Worm (Caenorhabditis elegans) whole organism, mixed stage, embryonic: ENCODE results near the gene VF13D12L.3.

Experiments
- M03D4.4 ChIP-seq: sonication (generic microtip); optimal IDR thresholded peaks from 2 replicates; lab custom pipeline; 2017; ENCODE audit warnings: mild to moderate bottlenecking, missing genetic modification characterization, missing compliant biosample characterization
- bed-3 ChIP-seq: fragments of 200-800 bp; sonication (Bioruptor generic); optimal IDR thresholded peaks from 3 replicates; lab custom pipeline; 2018; ENCODE audit warnings: mild to moderate bottlenecking, missing genetic modification characterization, moderate library complexity, missing compliant biosample characterization
- blmp-1 ChIP-seq: fragments of 150-350 bp; optimal IDR thresholded peaks from 2 replicates; lab custom pipeline; 2014; ENCODE audit warnings: missing biosample characterization, missing genetic modification characterization
- ceh-39 ChIP-seq: fragments of 150-350 bp; optimal IDR thresholded peaks from 2 replicates; lab custom pipeline; 2014; ENCODE audit warnings: missing biosample characterization, missing genetic modification characterization
- ceh-43 ChIP-seq: fragments of 200-800 bp; sonication (Bioruptor generic); optimal IDR thresholded peaks from 2 replicates; lab custom pipeline; 2018; ENCODE audit warnings: mild to moderate bottlenecking, missing genetic modification characterization, moderate library complexity, missing compliant biosample characterization
- ceh-83 ChIP-seq: fragments of 200-800 bp; sonication (Bioruptor generic); optimal IDR thresholded peaks from 2 replicates; lab custom pipeline; 2018; ENCODE audit warnings: mild to moderate bottlenecking, missing genetic modification characterization, missing compliant biosample characterization
- ces-1 ChIP-seq: fragments of 150-350 bp; optimal IDR thresholded peaks from 2 replicates; lab custom pipeline; 2014; ENCODE audit warnings: missing biosample characterization, missing genetic modification reagents, missing genetic modification characterization
- cnd-1 ChIP-seq: fragments of 200-800 bp; sonication (Bioruptor generic); optimal IDR thresholded peaks from 2 replicates; lab custom pipeline; 2018; ENCODE audit warnings: mild to moderate bottlenecking, missing genetic modification characterization, missing compliant biosample characterization
- drap-1 ChIP-seq: fragments of 200-800 bp; sonication (Bioruptor generic); optimal IDR thresholded peaks from 3 replicates; lab custom pipeline; 2018; ENCODE audit warnings: mild to moderate bottlenecking, missing genetic modification characterization, missing compliant biosample characterization
- elt-1 ChIP-seq: sonication (generic microtip); optimal IDR thresholded peaks from 2 replicates; lab custom pipeline; 2017; ENCODE audit warnings: missing genetic modification characterization, mild to moderate bottlenecking, missing compliant biosample characterization, antibody characterized with exemption, moderate library complexity, borderline replicate concordance; ENCODE audit not compliant: insufficient read depth
- elt-3 ChIP-seq: fragments of 150-350 bp; optimal IDR thresholded peaks from 2 replicates; lab custom pipeline; 2014; ENCODE audit warnings: missing biosample characterization, missing genetic modification characterization
- ham-2 ChIP-seq: fragments of 200-800 bp; sonication (Bioruptor generic); optimal IDR thresholded peaks from 2 replicates; lab custom pipeline; 2018; ENCODE audit warnings: mild to moderate bottlenecking, missing genetic modification characterization, missing compliant biosample characterization
- hlh-1 ChIP-seq: fragments of 150-350 bp; optimal IDR thresholded peaks from 2 replicates; lab custom pipeline; 2014; ENCODE audit warnings: missing biosample characterization, missing genetic modification reagents, missing genetic modification characterization
- lin-13 ChIP-seq: fragments of 150-350 bp; optimal IDR thresholded peaks from 2 replicates; lab custom pipeline; 2014; ENCODE audit warnings: missing biosample characterization, missing genetic modification characterization
- lin-32 ChIP-seq: fragments of 200-800 bp; sonication (Bioruptor generic); optimal IDR thresholded peaks from 2 replicates; lab custom pipeline; 2018; ENCODE audit warnings: mild to moderate bottlenecking, missing genetic modification characterization, missing compliant biosample characterization
- lsy-2 ChIP-seq: fragments of 150-350 bp; optimal IDR thresholded peaks from 2 replicates; lab custom pipeline; 2014; ENCODE audit warnings: missing biosample characterization, missing genetic modification characterization
- mab-5 ChIP-seq: fragments of 150-350 bp; optimal IDR thresholded peaks from 2 replicates; lab custom pipeline; 2014; ENCODE audit warnings: missing biosample characterization, missing genetic modification characterization
- mep-1 ChIP-seq: fragments of 150-350 bp; optimal IDR thresholded peaks from 2 replicates; lab custom pipeline; 2017; ENCODE audit warnings: missing biosample characterization, missing genetic modification reagents, missing genetic modification characterization, inconsistent platforms
- mls-2 ChIP-seq: sonication (generic microtip); optimal IDR thresholded peaks from 2 replicates; lab custom pipeline; 2016; ENCODE audit warnings: mild to moderate bottlenecking, missing genetic modification characterization, moderate library complexity, missing compliant biosample characterization
- nhr-12 ChIP-seq: fragments of 150-350 bp; optimal IDR thresholded peaks from 2 replicates; lab custom pipeline; 2014; ENCODE audit warnings: missing biosample characterization, missing genetic modification characterization
- nhr-2 ChIP-seq: fragments of 150-350 bp; optimal IDR thresholded peaks from 2 replicates; lab custom pipeline; 2014; ENCODE audit warnings: missing biosample characterization, missing genetic modification characterization
- nhr-237 ChIP-seq: fragments of 150-350 bp; optimal IDR thresholded peaks from 2 replicates; lab custom pipeline; 2014; ENCODE audit warnings: missing biosample characterization, missing genetic modification characterization
- nhr-76 ChIP-seq: sonication (generic microtip); optimal IDR thresholded peaks from 2 replicates; lab custom pipeline; 2017; ENCODE audit warnings: missing biosample characterization, missing genetic modification characterization
- pha-4 ChIP-seq: fragments of 150-350 bp; optimal IDR thresholded peaks from 2 replicates; lab custom pipeline; 2018; ENCODE audit warnings: missing biosample characterization, missing genetic modification reagents, missing genetic modification characterization
- sem-2 ChIP-seq: fragments of 200-800 bp; sonication (Bioruptor generic); optimal IDR thresholded peaks from 2 replicates; lab custom pipeline; 2018; ENCODE audit warnings: mild to moderate bottlenecking, missing genetic modification characterization, missing compliant biosample characterization
- sptf-1 ChIP-seq: sonication (generic microtip); optimal IDR thresholded peaks from 2 replicates; lab custom pipeline; 2017; ENCODE audit warnings: mild to moderate bottlenecking, missing genetic modification characterization, moderate library complexity, missing compliant biosample characterization
- tbx-8 ChIP-seq: fragments of 200-800 bp; sonication (Bioruptor generic); optimal IDR thresholded peaks from 2 replicates; lab custom pipeline; 2018; ENCODE audit warnings: mild to moderate bottlenecking, missing genetic modification characterization, moderate library complexity, missing compliant biosample characterization
- unc-120 ChIP-seq: sonication (generic microtip); optimal IDR thresholded peaks from 2 replicates; lab custom pipeline; 2017; ENCODE audit warnings: missing genetic modification characterization, missing compliant biosample characterization; ENCODE audit not compliant: poor library complexity, severe bottlenecking
- unc-62 ChIP-seq: fragments of 150-350 bp; optimal IDR thresholded peaks from 2 replicates; lab custom pipeline; 2014; ENCODE audit warnings: missing biosample characterization, missing genetic modification reagents, missing genetic modification characterization
- ztf-11 ChIP-seq: fragments of 150-350 bp; optimal IDR thresholded peaks from 2 replicates; lab custom pipeline; 2014; ENCODE audit warnings: missing biosample characterization, missing genetic modification characterization

Gene VF13D12L.3

ce11 chrII:11753186-11753585, 47.4 kb downstream of the VF13D12L.3 start:
- peak; percentile 71 for TF ChIP-seq ces-1 (GFP tag; lab: Kevin White, UChicago)
- no peak for TF ChIP-seq elt-1 (tag; lab: Kevin White, UChicago)
- no peak for TF ChIP-seq mab-5 (tag; lab: Kevin White, UChicago)

DNA sequence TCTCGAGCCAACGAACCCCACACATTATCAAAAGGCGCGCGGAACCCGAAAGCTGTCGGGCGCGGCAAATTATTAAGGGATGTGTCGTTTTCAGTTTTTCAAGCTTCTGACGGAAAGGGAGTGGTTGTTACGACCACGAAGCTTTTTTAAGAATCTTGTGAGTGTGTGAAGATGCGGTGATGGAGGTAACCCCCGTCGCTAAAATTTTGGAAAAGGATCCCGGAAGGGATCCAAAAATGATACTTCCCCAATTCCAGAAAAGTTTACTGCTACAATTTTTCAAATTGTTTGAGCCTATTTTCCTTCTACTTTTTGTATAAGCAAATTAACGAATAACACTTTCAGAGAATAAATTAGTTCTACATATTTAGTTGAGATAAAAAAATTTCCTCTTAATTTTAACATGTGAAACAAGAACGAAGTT, 50.9 kb downstream of the VF13D12L.3 start:
- no peak for TF ChIP-seq cnd-1
- peak; percentile 43 for TF ChIP-seq ces-1 (GFP tag; lab: Kevin White, UChicago)
- no peak for TF ChIP-seq M03D4.4
- peak; percentile 59 for TF ChIP-seq nhr-2 (tag; lab: Kevin White, UChicago)

- TF ChIP-seq M03D4.4 (peak; percentile 60), ces-1 (GFP tag; lab: Kevin White, UChicago) (peak; percentile 88), ceh-83 (GFP tag; lab: Kevin White, UChicago) (peak; percentile 76), hlh-1 (tag; lab: Kevin White, UChicago) (peak; percentile 93), ceh-39 (peak; percentile 88), tbx-8 (GFP tag; lab: Kevin White, UChicago) (peak; percentile 67), unc-62 (peak; percentile 71), nhr-2 (tag; lab: Kevin White, UChicago) (peak; percentile 73), sptf-1 (peak; percentile 90), mls-2 (tag; lab: Kevin White, UChicago) (peak; percentile 93), pha-4 (peak; percentile 54), lsy-2 (tag; lab: Kevin White, UChicago) (peak; percentile 47), ham-2 (GFP tag; lab: Kevin White, UChicago) (peak; percentile 19), unc-120 (tag; lab: Kevin White, UChicago) (peak; percentile 77), lin-13 (tag; lab: Kevin White, UChicago) (peak; percentile 94), ztf-11 (tag; lab: Kevin White, UChicago) (peak; percentile 56), nhr-12 (tag; lab: Kevin White, UChicago) (peak; percentile 21), blmp-1 (tag; lab: Kevin White, UChicago) (peak; percentile 26), mab-5 (tag; lab: Kevin White, UChicago) (peak; percentile 30), mep-1 (tag; lab: Kevin White, UChicago) (peak; percentile 83), lin-32 (peak; percentile 97), cnd-1 (peak; percentile 92), drap-1 (peak; percentile 56), nhr-237 (peak; percentile 83), elt-3 (tag; lab: Kevin White, UChicago) (peak; percentile 24), ceh-43 (GFP tag; lab: Kevin White, UChicago) (peak; percentile 70), sem-2 (GFP tag; lab: Kevin White, UChicago) (peak; percentile 59), bed-3 (GFP tag; lab: Kevin White, UChicago) (peak; percentile 62)
Observed at ce11 chrII:11759277-11759676, 53.5 kb downstream of the VF13D12L.3 start, which contains the start of the genes F44E5.4 and F44E5.5. TSS of gene F44E5.4 (minus strand) at chrII:11759311. TSS of gene F44E5.5 (plus strand) at chrII:11759662.

DNA sequence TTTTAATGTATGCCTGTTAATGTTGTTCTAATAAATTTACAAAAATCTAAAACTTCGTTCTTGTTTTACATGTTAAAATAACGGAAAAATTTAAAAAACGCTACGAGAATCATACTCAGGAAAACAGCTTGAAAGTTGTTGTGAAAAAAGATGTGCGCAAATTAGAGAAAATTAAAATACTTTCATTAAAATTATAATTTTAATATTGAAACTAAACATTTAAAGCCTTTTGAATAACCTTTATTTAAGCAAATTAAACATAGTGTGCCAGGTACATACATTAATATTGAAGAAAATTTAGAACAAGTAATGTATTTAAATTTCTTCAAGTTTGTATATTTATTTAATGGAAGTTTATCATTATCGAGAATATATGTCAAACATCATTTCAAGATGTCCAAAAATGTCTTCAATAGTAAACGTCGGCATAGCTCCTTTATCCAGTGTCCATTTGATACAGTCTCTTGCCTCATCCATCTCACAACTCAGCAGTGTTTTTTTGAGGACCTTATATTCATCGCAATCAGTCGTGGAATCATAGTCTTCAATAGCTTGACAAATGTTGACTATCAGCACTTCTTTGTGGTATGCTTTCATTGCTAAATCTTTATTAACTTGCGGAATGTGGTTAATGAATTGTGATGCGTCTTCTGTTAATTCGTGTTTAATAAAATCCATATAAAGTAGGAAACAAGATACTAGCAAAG, 56.1 kb downstream of the VF13D12L.3 start:
- TF ChIP-seq mab-5 (tag; lab: Kevin White, UChicago) = no peak
- TF ChIP-seq lsy-2 (tag; lab: Kevin White, UChicago) = peak; percentile 10
- TF ChIP-seq nhr-76 (tag; lab: Kevin White, UChicago) = no peak
- peak; percentile 60 for TF ChIP-seq nhr-2 (tag; lab: Kevin White, UChicago)
- peak; percentile 64 for TF ChIP-seq ces-1 (GFP tag; lab: Kevin White, UChicago)
- TF ChIP-seq ceh-83 (GFP tag; lab: Kevin White, UChicago) = no peak
